Worm (Caenorhabditis elegans) whole organism, L4 larva: ENCODE measurements around the gene ech-6.

Experiments used
- F10B5.3 ChIP-seq: sonication (generic microtip); optimal IDR thresholded peaks from 2 replicates; lab custom pipeline; 2016; ENCODE audit warnings: mild to moderate bottlenecking, missing genetic modification characterization, missing compliant biosample characterization
- F26F4.8 ChIP-seq: fragments of 200-800 bp; sonication (Bioruptor generic); conservative IDR thresholded peaks from 2 replicates; pipeline ENCODE4 v1.3.6; 2022; ENCODE audit warnings: missing genetic modification characterization, missing compliant biosample characterization
- F44E2.7 ChIP-seq: fragments of 200-800 bp; sonication (Bioruptor generic); IDR thresholded peaks from 2 replicates; pipeline ENCODE4 v2.1.2; 2022; ENCODE audit warnings: missing genetic modification characterization, missing compliant biosample characterization
- F49E8.2 ChIP-seq: sonication (generic microtip); optimal IDR thresholded peaks from 2 replicates; lab custom pipeline; 2016; ENCODE audit warnings: missing compliant biosample characterization, mild to moderate bottlenecking, missing genetic modification characterization, borderline replicate concordance
- R02D3.7 ChIP-seq: fragments of 150-350 bp; sonication (generic microtip); optimal IDR thresholded peaks from 3 replicates; lab custom pipeline; 2014; ENCODE audit warnings: missing biosample characterization, missing genetic modification characterization
- T20F7.1 ChIP-seq: fragments of 200-800 bp; sonication (Bioruptor generic); optimal IDR thresholded peaks from 2 replicates; lab custom pipeline; 2018; ENCODE audit warnings: mild to moderate bottlenecking, missing genetic modification characterization, missing compliant biosample characterization
- T26A8.4 ChIP-seq: fragments of 200-800 bp; sonication (Bioruptor generic); IDR thresholded peaks from 2 replicates; pipeline ENCODE4 v1.3.6; 2022; ENCODE audit warnings: missing genetic modification characterization, missing compliant biosample characterization
- ZK337.2 ChIP-seq: fragments of 200-800 bp; sonication (Bioruptor generic); IDR thresholded peaks from 2 replicates; pipeline ENCODE4 v1.3.6; 2022; ENCODE audit warnings: missing genetic modification reagents, missing genetic modification characterization, missing compliant biosample characterization
- ZK546.5 ChIP-seq, 2 experiments: sonication (generic microtip); optimal IDR thresholded peaks; 2 replicates each; lab custom pipeline; 2017; ENCODE audit warnings: missing biosample characterization in 2 of 2, missing genetic modification characterization in 2 of 2
- aha-1 ChIP-seq: fragments of 150-350 bp; peaks from one replicate; lab custom pipeline; 2014; ENCODE audit warnings: missing biosample characterization, missing genetic modification characterization
- aly-2 ChIP-seq: sonication (generic microtip); optimal IDR thresholded peaks from 2 replicates; lab custom pipeline; 2018; ENCODE audit warnings: missing biosample characterization, missing genetic modification characterization
- arid-1 ChIP-seq: fragments of 200-800 bp; sonication (Bioruptor generic); conservative IDR thresholded peaks from 2 replicates; pipeline ENCODE4 v1.3.6; 2022; ENCODE audit warnings: missing genetic modification reagents, missing genetic modification characterization, missing compliant biosample characterization
- ceh-28 ChIP-seq: fragments of 150-350 bp; optimal IDR thresholded peaks from 2 replicates; lab custom pipeline; 2014; ENCODE audit warnings: missing biosample characterization, missing genetic modification reagents, missing genetic modification characterization
- ceh-32 ChIP-seq: sonication (generic microtip); optimal IDR thresholded peaks from 2 replicates; lab custom pipeline; 2016; ENCODE audit warnings: mild to moderate bottlenecking, missing genetic modification characterization, missing compliant biosample characterization; ENCODE audit not compliant: poor library complexity
- cey-2 ChIP-seq: sonication (generic microtip); optimal IDR thresholded peaks from 3 replicates; lab custom pipeline; 2017; ENCODE audit warnings: missing genetic modification characterization, mild to moderate bottlenecking, missing compliant biosample characterization, antibody characterized with exemption, borderline replicate concordance; ENCODE audit not compliant: insufficient read depth
- daf-19 ChIP-seq: fragments of 200-800 bp; sonication (Bioruptor generic); conservative IDR thresholded peaks from 2 replicates; pipeline ENCODE4 v1.3.6; 2022; ENCODE audit warnings: missing genetic modification characterization, missing compliant biosample characterization
- daf-8 ChIP-seq: fragments of 200-800 bp; sonication (Bioruptor generic); IDR thresholded peaks from 2 replicates; pipeline ENCODE4 v1.3.6; 2022; ENCODE audit warnings: missing genetic modification characterization, missing compliant biosample characterization
- dmd-8 ChIP-seq: fragments of 200-800 bp; sonication (Bioruptor generic); IDR thresholded peaks from 2 replicates; pipeline ENCODE4 v1.3.6; 2022; ENCODE audit warnings: missing genetic modification characterization, missing compliant biosample characterization
- dmd-9 ChIP-seq: fragments of 200-800 bp; sonication (Bioruptor generic); IDR thresholded peaks from 2 replicates; pipeline ENCODE4 v1.3.6; 2022; ENCODE audit warnings: missing genetic modification reagents, missing genetic modification characterization, missing compliant biosample characterization
- duxl-1 ChIP-seq: sonication (generic microtip); optimal IDR thresholded peaks from 2 replicates; lab custom pipeline; 2016; ENCODE audit warnings: mild to moderate bottlenecking, missing genetic modification characterization, moderate library complexity, missing compliant biosample characterization; ENCODE audit not compliant: poor library complexity
- dve-1 ChIP-seq: sonication (generic microtip); optimal IDR thresholded peaks from 2 replicates; lab custom pipeline; 2017; ENCODE audit warnings: antibody characterized with exemption, mild to moderate bottlenecking, missing genetic modification characterization, missing compliant biosample characterization; ENCODE audit not compliant: insufficient read depth
- fkh-10 ChIP-seq: fragments of 150-350 bp; optimal IDR thresholded peaks from 2 replicates; lab custom pipeline; 2014; ENCODE audit warnings: missing biosample characterization, missing genetic modification reagents, missing genetic modification characterization
- hif-1 ChIP-seq, 2 experiments: sonication (generic microtip); optimal IDR thresholded peaks; 2 replicates each; lab custom pipeline; 2016 to 2017; ENCODE audit warnings: missing compliant biosample characterization in 2 of 2, missing genetic modification characterization in 2 of 2, missing genetic modification reagents in 2 of 2, missing genotype in 2 of 2, mild to moderate bottlenecking in 1 of 2
- hlh-11 ChIP-seq: fragments of 200-800 bp; sonication (Bioruptor generic); optimal IDR thresholded peaks from 2 replicates; lab custom pipeline; 2018; ENCODE audit warnings: mild to moderate bottlenecking, missing genetic modification characterization, missing compliant biosample characterization
- hlh-30 ChIP-seq: sonication (generic microtip); optimal IDR thresholded peaks from 2 replicates; lab custom pipeline; 2017; ENCODE audit warnings: antibody characterized with exemption, mild to moderate bottlenecking, missing genetic modification characterization, missing compliant biosample characterization; ENCODE audit not compliant: insufficient read depth
- lim-7 ChIP-seq: fragments of 200-800 bp; sonication (Bioruptor generic); IDR thresholded peaks from 2 replicates; pipeline ENCODE4 v1.3.6; 2022; ENCODE audit warnings: missing genetic modification characterization, missing compliant biosample characterization
- lin-29 ChIP-seq: fragments of 200-800 bp; sonication (Bioruptor generic); IDR thresholded peaks from 2 replicates; pipeline ENCODE4 v1.3.6; 2022; ENCODE audit warnings: missing genetic modification reagents, missing genetic modification characterization, missing compliant biosample characterization
- madf-5 ChIP-seq, 2 experiments: fragments of 200-800 bp; sonication (Bioruptor generic); IDR thresholded peaks; 2 replicates each; pipeline ENCODE4 v1.3.6; 2022; ENCODE audit warnings: missing compliant biosample characterization in 2 of 2, missing genetic modification characterization in 2 of 2
- madf-9 ChIP-seq: fragments of 200-800 bp; sonication (Bioruptor generic); conservative IDR thresholded peaks from 2 replicates; pipeline ENCODE4 v1.3.6; 2022; ENCODE audit warnings: missing genetic modification reagents, missing genetic modification characterization, missing compliant biosample characterization
- mep-1 ChIP-seq: fragments of 150-350 bp; sonication (generic microtip); optimal IDR thresholded peaks from 3 replicates; lab custom pipeline; 2014; ENCODE audit warnings: missing biosample characterization, missing genetic modification characterization
- mxl-2 ChIP-seq: fragments of 200-800 bp; sonication (Bioruptor generic); conservative IDR thresholded peaks from 2 replicates; pipeline ENCODE4 v1.3.6; 2022; ENCODE audit warnings: missing genetic modification reagents, missing genetic modification characterization, missing compliant biosample characterization
- mxl-3 ChIP-seq: fragments of 200-800 bp; sonication (Bioruptor generic); optimal IDR thresholded peaks from 2 replicates; lab custom pipeline; 2018; ENCODE audit warnings: mild to moderate bottlenecking, missing genetic modification characterization, missing compliant biosample characterization
- nhr-102 ChIP-seq: sonication (generic microtip); optimal IDR thresholded peaks from 2 replicates; lab custom pipeline; 2016; ENCODE audit warnings: mild to moderate bottlenecking, missing genetic modification characterization, moderate library complexity, missing compliant biosample characterization
- nhr-111 ChIP-seq: fragments of 200-800 bp; sonication (Bioruptor generic); optimal IDR thresholded peaks from 2 replicates; lab custom pipeline; 2018; ENCODE audit warnings: mild to moderate bottlenecking, missing genetic modification characterization, missing compliant biosample characterization
- nhr-41 ChIP-seq: fragments of 200-800 bp; sonication (Bioruptor generic); IDR thresholded peaks from 2 replicates; pipeline ENCODE4 v1.3.6; 2022; ENCODE audit warnings: missing genetic modification reagents, missing genetic modification characterization, missing compliant biosample characterization
- nhr-42 ChIP-seq: fragments of 200-800 bp; sonication (Bioruptor generic); IDR thresholded peaks from 2 replicates; pipeline ENCODE4 v1.3.6; 2022; ENCODE audit warnings: missing genetic modification characterization, missing compliant biosample characterization
- nhr-77 ChIP-seq: fragments of 150-350 bp; optimal IDR thresholded peaks from 2 replicates; lab custom pipeline; 2014; ENCODE audit warnings: missing biosample characterization, missing genetic modification characterization
- pqm-1 ChIP-seq: sonication (generic microtip); optimal IDR thresholded peaks from 2 replicates; lab custom pipeline; 2017; ENCODE audit warnings: missing biosample characterization, missing genetic modification characterization
- rbr-2 ChIP-seq: sonication (generic microtip); optimal IDR thresholded peaks from 2 replicates; lab custom pipeline; 2016; ENCODE audit warnings: missing genotype, missing genetic modification characterization, missing compliant biosample characterization
- snpc-1.2 ChIP-seq: fragments of 200-800 bp; sonication (Bioruptor generic); IDR thresholded peaks from 2 replicates; pipeline ENCODE4 v1.3.6; 2022; ENCODE audit warnings: missing genetic modification reagents, missing genetic modification characterization, missing compliant biosample characterization
- spr-3 ChIP-seq: fragments of 200-800 bp; sonication (Bioruptor generic); optimal IDR thresholded peaks from 2 replicates; lab custom pipeline; 2018; ENCODE audit warnings: mild to moderate bottlenecking, missing genetic modification characterization, missing compliant biosample characterization
- tag-97 ChIP-seq: fragments of 200-800 bp; sonication (Bioruptor generic); IDR thresholded peaks from 2 replicates; pipeline ENCODE4 v1.3.6; 2022; ENCODE audit warnings: missing genetic modification characterization, missing compliant biosample characterization
- unc-39 ChIP-seq: sonication (generic microtip); optimal IDR thresholded peaks from 2 replicates; lab custom pipeline; 2017; ENCODE audit warnings: missing biosample characterization, missing genetic modification characterization
- unc-62 ChIP-seq, 3 experiments: fragments of 150-350 bp in 1 of 3; sonication (generic microtip); optimal IDR thresholded peaks in 2 of 3; peaks in 1 of 3; 1 replicate in 1 of 3; 2 replicates in 2 of 3; lab custom pipeline; 2014 to 2017; ENCODE audit warnings: missing biosample characterization in 3 of 3, missing genetic modification characterization in 3 of 3, missing genetic modification reagents in 3 of 3, missing genotype in 1 of 3
- vab-7 ChIP-seq: fragments of 200-800 bp; sonication (Bioruptor generic); IDR thresholded peaks from 2 replicates; pipeline ENCODE4 v1.3.6; 2022; ENCODE audit warnings: missing genetic modification reagents, missing genetic modification characterization, missing compliant biosample characterization
- zfp-3 ChIP-seq: fragments of 200-800 bp; sonication (Bioruptor generic); conservative IDR thresholded peaks from 2 replicates; pipeline ENCODE4 v1.3.6; 2022; ENCODE audit warnings: missing genetic modification reagents, missing genetic modification characterization, missing compliant biosample characterization
- zip-11 ChIP-seq: fragments of 200-800 bp; sonication (Bioruptor generic); IDR thresholded peaks from 2 replicates; pipeline ENCODE4 v1.3.6; 2022; ENCODE audit warnings: missing genetic modification characterization, missing compliant biosample characterization
- ztf-11 ChIP-seq: fragments of 150-350 bp; optimal IDR thresholded peaks from 2 replicates; lab custom pipeline; 2014; ENCODE audit warnings: missing biosample characterization, missing genetic modification characterization
- ztf-7 ChIP-seq: fragments of 150-350 bp; optimal IDR thresholded peaks from 2 replicates; lab custom pipeline; 2014; ENCODE audit warnings: missing biosample characterization, missing genetic modification characterization

The ech-6 gene

DNA sequence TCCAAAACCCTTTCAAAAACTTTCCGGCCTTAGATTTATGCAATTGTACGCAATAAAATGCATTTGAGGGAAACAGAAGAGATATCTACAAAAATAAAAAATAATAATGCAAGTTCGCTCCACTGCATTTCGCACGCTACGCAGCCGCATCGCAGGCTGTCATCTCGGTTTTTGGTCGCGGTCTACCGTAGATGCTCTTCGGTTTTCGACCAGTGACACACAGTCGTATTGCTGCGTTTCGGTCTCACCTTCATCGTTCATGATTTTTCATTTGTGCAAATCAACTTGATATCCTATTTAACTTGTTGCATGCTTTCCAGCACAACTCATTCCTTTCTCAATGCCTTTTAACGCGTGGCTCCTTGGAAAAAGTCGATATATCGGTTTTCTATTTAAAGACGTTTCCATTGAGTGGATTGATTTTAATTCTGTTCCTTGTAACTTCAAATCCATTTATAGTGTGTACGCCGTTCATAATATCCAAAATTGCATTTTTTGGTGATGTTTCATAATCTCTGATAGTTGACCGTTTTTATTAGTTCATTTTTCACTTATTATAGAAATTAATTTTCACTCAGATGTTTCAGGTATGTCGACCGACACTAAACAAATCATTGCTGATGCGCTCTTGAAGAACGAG is 28.1 kb upstream of the ech-6 start, which contains the start of gene vha-1 (continued):
- peak; percentile 26 for TF ChIP-seq fkh-10
- no peak for TF ChIP-seq R02D3.7 (tag; lab: Kevin White, UChicago)
- peak; percentile 69; the same call in 1 of the 2 replicates for TF ChIP-seq madf-9 (GFP tag; lab: Robert Waterston, UW)
- TF ChIP-seq mxl-3 (GFP tag; lab: Kevin White, UChicago): peak; percentile 86
- no peak for TF ChIP-seq aly-2 (tag; lab: Kevin White, UChicago)
- TF ChIP-seq dmd-9: no peak
- no peak for TF ChIP-seq ZK546.5 (tag; optimal IDR thresholded peaks at IDR 0.05; lab: Kevin White, UChicago)
- TF ChIP-seq mep-1 (tag; lab: Kevin White, UChicago): peak; percentile 92
- TF ChIP-seq ztf-11: no peak
- TF ChIP-seq unc-62 (GFP tag; optimal IDR thresholded peaks at IDR 0.05 in 1 of 2; lab: Kevin White, UChicago): peak in 1 of 2 experiments; percentile 95
- TF ChIP-seq unc-62 (tag; optimal IDR thresholded peaks at IDR 0.05; lab: Kevin White, UChicago): no peak
- TF ChIP-seq F49E8.2 (tag; lab: Kevin White, UChicago): no peak
- no peak for TF ChIP-seq zip-11
- no peak for TF ChIP-seq madf-5 (GFP tag; IDR thresholded peaks at IDR 0.05; lab: Robert Waterston, UW)
- no peak for TF ChIP-seq lim-7 (GFP tag; lab: Robert Waterston, UW)
- no peak for TF ChIP-seq ceh-28 (tag; lab: Kevin White, UChicago)
- TF ChIP-seq aha-1 (tag; lab: Kevin White, UChicago): peak; percentile 48
- TF ChIP-seq lin-29 (GFP tag; lab: Robert Waterston, UW): no peak
- peak; percentile 94 for TF ChIP-seq dve-1 (tag; lab: Kevin White, UChicago)
- TF ChIP-seq ZK337.2: no peak
- TF ChIP-seq tag-97 (GFP tag; lab: Robert Waterston, UW): no peak
- TF ChIP-seq pqm-1: peak; percentile 75
- peak; percentile 82 for TF ChIP-seq rbr-2 (tag; lab: Kevin White, UChicago)
- no peak for TF ChIP-seq mxl-2 (GFP tag; lab: Robert Waterston, UW)
- TF ChIP-seq nhr-77 (tag; lab: Kevin White, UChicago): peak; percentile 97
- no peak for TF ChIP-seq daf-19 (GFP tag; lab: Robert Waterston, UW)
- no peak for TF ChIP-seq F26F4.8 (GFP tag; lab: Robert Waterston, UW)
- TF ChIP-seq nhr-102 (tag; lab: Kevin White, UChicago): peak; percentile 63
- TF ChIP-seq unc-39 (tag; lab: Kevin White, UChicago): no peak
- no peak for TF ChIP-seq cey-2 (tag; lab: Kevin White, UChicago)
- no peak for TF ChIP-seq vab-7 (GFP tag; lab: Robert Waterston, UW)
- TF ChIP-seq nhr-41: no peak
- TF ChIP-seq nhr-42 (GFP tag; lab: Robert Waterston, UW): no peak; the same call in 1 of the 2 replicates
- peak; percentile 22 for TF ChIP-seq ztf-7 (tag; lab: Kevin White, UChicago)
- no peak for TF ChIP-seq F10B5.3
- peak; percentile 88 for TF ChIP-seq hlh-11 (tag; lab: Kevin White, UChicago)
- TF ChIP-seq hif-1 (tag; optimal IDR thresholded peaks at IDR 0.05; lab: Kevin White, UChicago): peak in 1 of 2 experiments; percentile 58
- TF ChIP-seq T20F7.1: peak; percentile 81
- no peak for TF ChIP-seq dmd-8 (GFP tag; lab: Robert Waterston, UW)
- peak; percentile 44 for TF ChIP-seq arid-1
- TF ChIP-seq T26A8.4 (GFP tag; lab: Robert Waterston, UW): peak; percentile 77
- TF ChIP-seq hlh-30 (tag; lab: Kevin White, UChicago): peak; percentile 70
- no peak for TF ChIP-seq spr-3
- TF ChIP-seq duxl-1 (tag; lab: Kevin White, UChicago): no peak
- no peak for TF ChIP-seq snpc-1.2 (GFP tag; lab: Robert Waterston, UW)
- TF ChIP-seq nhr-111: no peak
- TF ChIP-seq F44E2.7 (GFP tag; lab: Robert Waterston, UW): no peak
- TF ChIP-seq ceh-32: no peak
- no peak for TF ChIP-seq daf-8 (GFP tag; lab: Robert Waterston, UW)
- TF ChIP-seq zfp-3 (GFP tag; lab: Robert Waterston, UW): no peak
